5 fruit fly cellular contexts compared by ENCODE assay signal in genomic region chrX:7537829-7538228, dm6.
TF ChIP-seq lines count a peak whose summit lies in the region.

No protein-coding gene starts in this region.

- no peak for TF ChIP-seq CTCF in whole organism, embryonic (GFP tag; optimal IDR thresholded peaks at IDR 0.05; lab: Kevin White, UChicago)

TF ChIP-seq in whole organism, 6 proteins besides CTCF, POLR2A, EP300 and RAD21:
- TF ChIP-seq pan (optimal IDR thresholded peaks at IDR 0.05; lab: Kevin White, UChicago) (peak; percentile 13), EcR (GFP tag; optimal IDR thresholded peaks at IDR 0.05; lab: Kevin White, UChicago) (no peak), usp (GFP tag; optimal IDR thresholded peaks at IDR 0.05; lab: Kevin White, UChicago) (no peak), psq (optimal IDR thresholded peaks at IDR 0.05; lab: Kevin White, UChicago) (no peak), Dll (optimal IDR thresholded peaks at IDR 0.05; lab: Kevin White, UChicago) (no peak), CG8478 (optimal IDR thresholded peaks at IDR 0.05; lab: Kevin White, UChicago) (no peak)

TF ChIP-seq in whole organism, embryonic, 481 proteins besides CTCF, POLR2A, EP300 and RAD21:
- no peak for TF ChIP-seq CG17186 (GFP tag; optimal IDR thresholded peaks at IDR 0.05; lab: Kevin White, UChicago)
- TF ChIP-seq CG7556 (GFP tag; optimal IDR thresholded peaks at IDR 0.05; lab: Kevin White, UChicago) = no peak
- TF ChIP-seq nom (GFP tag; optimal IDR thresholded peaks at IDR 0.05; lab: Kevin White, UChicago) = peak; percentile 24
- no peak for TF ChIP-seq CG6689 (GFP tag; IDR thresholded peaks at IDR 0.05; lab: Robert Waterston, UW)
- no peak for TF ChIP-seq CHES-1-like (GFP tag; optimal IDR thresholded peaks at IDR 0.05; lab: Kevin White, UChicago)
- no peak for TF ChIP-seq MESR4 (GFP tag; optimal IDR thresholded peaks at IDR 0.05; lab: Kevin White, UChicago)
- no peak for TF ChIP-seq CG4404 (GFP tag; IDR thresholded peaks at IDR 0.05; lab: Robert Waterston, UW)
- TF ChIP-seq grn (GFP tag; optimal IDR thresholded peaks at IDR 0.05; lab: Kevin White, UChicago) = peak; percentile 72
- TF ChIP-seq CG12769 (tag; optimal IDR thresholded peaks at IDR 0.05; lab: Kevin White, UChicago) = no peak
- no peak for TF ChIP-seq seq (GFP tag; IDR thresholded peaks at IDR 0.05; lab: Robert Waterston, UW)
- TF ChIP-seq CG2712 (tag; optimal IDR thresholded peaks at IDR 0.05; lab: Kevin White, UChicago) = peak; percentile 19
- TF ChIP-seq prd (optimal IDR thresholded peaks at IDR 0.05; lab: Kevin White, UChicago) = no peak
- 0 out of 3 replicates have a peak, but pooled peaks have one; percentile 16 for TF ChIP-seq prd (GFP tag; IDR thresholded peaks at IDR 0.05; lab: Robert Waterston, UW)
- TF ChIP-seq Xbp1 (GFP tag; optimal IDR thresholded peaks at IDR 0.05; lab: Kevin White, UChicago) = no peak
- TF ChIP-seq CG9876 (GFP tag; optimal IDR thresholded peaks at IDR 0.05; lab: Kevin White, UChicago) = no peak
- no peak for TF ChIP-seq CG6654 (GFP tag; optimal IDR thresholded peaks at IDR 0.05; lab: Kevin White, UChicago)
- TF ChIP-seq CrebB (tag; optimal IDR thresholded peaks at IDR 0.05; lab: Kevin White, UChicago) = no peak
- peak; percentile 42 for TF ChIP-seq Abd-B (GFP tag; optimal IDR thresholded peaks at IDR 0.05; lab: Kevin White, UChicago)
- no peak for TF ChIP-seq CG18476 (GFP tag; optimal IDR thresholded peaks at IDR 0.05; lab: Kevin White, UChicago)
- no peak for TF ChIP-seq Dref (GFP tag; IDR thresholded peaks at IDR 0.05; lab: Robert Waterston, UW)
- TF ChIP-seq ara (GFP tag; IDR thresholded peaks at IDR 0.05; lab: Robert Waterston, UW) = 0 out of 2 replicates have a peak, but pooled peaks have one; percentile 23
- no peak for TF ChIP-seq CG6813 (GFP tag; optimal IDR thresholded peaks at IDR 0.05; lab: Kevin White, UChicago)
TF ChIP-seq in whole organism, embryonic: peak in this region for 6.

TF ChIP-seq in whole organism, prepupa, 60 proteins besides CTCF, POLR2A, EP300 and RAD21 (continues in another document):
- TF ChIP-seq fd59A (GFP tag; optimal IDR thresholded peaks at IDR 0.05; lab: Kevin White, UChicago) (peak; percentile 24), achi (GFP tag; optimal IDR thresholded peaks at IDR 0.05; lab: Kevin White, UChicago) (peak; percentile 26), dsx (GFP tag; optimal IDR thresholded peaks at IDR 0.05; lab: Kevin White, UChicago; ENCODE audit: poor library complexity, severe bottlenecking) (peak; percentile 52), acj6 (GFP tag; optimal IDR thresholded peaks at IDR 0.05; lab: Kevin White, UChicago) (peak; percentile 47), Eip78C (GFP tag; lab: Kevin White, UChicago) (peak; percentile 88), Smox (GFP tag; optimal IDR thresholded peaks at IDR 0.05; lab: Kevin White, UChicago) (peak; percentile 25), svp (GFP tag; lab: Kevin White, UChicago) (peak; percentile 79), CG16779 (tag; optimal IDR thresholded peaks at IDR 0.05; lab: Kevin White, UChicago) (no peak), CG3919 (GFP tag; optimal IDR thresholded peaks at IDR 0.05; lab: Kevin White, UChicago) (peak; percentile 66), OdsH (GFP tag; optimal IDR thresholded peaks at IDR 0.05; lab: Kevin White, UChicago) (peak; percentile 25), CG32006 (GFP tag; optimal IDR thresholded peaks at IDR 0.05; lab: Kevin White, UChicago) (no peak), Sox15 (GFP tag; optimal IDR thresholded peaks at IDR 0.05; lab: Kevin White, UChicago) (peak; percentile 26), Blimp-1 (GFP tag; optimal IDR thresholded peaks at IDR 0.05; lab: Kevin White, UChicago) (no peak), CG34406 (GFP tag; optimal IDR thresholded peaks at IDR 0.05; lab: Kevin White, UChicago) (peak; percentile 58), ss (GFP tag; optimal IDR thresholded peaks at IDR 0.05; lab: Kevin White, UChicago) (peak; percentile 32 to 64), eg (GFP tag; IDR thresholded peaks at IDR 0.05; lab: Robert Waterston, UW) (no peak), salr (GFP tag; optimal IDR thresholded peaks at IDR 0.05; lab: Kevin White, UChicago) (peak in 1 of 2 experiments; percentile 8), CG10669 (GFP tag; optimal IDR thresholded peaks at IDR 0.05; lab: Kevin White, UChicago) (peak; percentile 70), Sox102F (GFP tag; optimal IDR thresholded peaks at IDR 0.05; lab: Kevin White, UChicago) (peak; percentile 24), CG8119 (GFP tag; IDR thresholded peaks at IDR 0.05; lab: Robert Waterston, UW) (no peak), cyc (GFP tag; optimal IDR thresholded peaks at IDR 0.05; lab: Kevin White, UChicago) (peak; percentile 53), Hr4 (GFP tag; optimal IDR thresholded peaks at IDR 0.05; lab: Kevin White, UChicago) (no peak), dac (GFP tag; optimal IDR thresholded peaks at IDR 0.05; lab: Kevin White, UChicago) (no peak)

TF ChIP-seq in whole organism, pupa, 21 proteins besides CTCF, POLR2A, EP300 and RAD21:
- TF ChIP-seq CG15710 (tag; optimal IDR thresholded peaks at IDR 0.05; lab: Kevin White, UChicago) (peak; percentile 62), CG17806 (tag; optimal IDR thresholded peaks at IDR 0.05; lab: Kevin White, UChicago) (peak; percentile 60), Pif1B (GFP tag; optimal IDR thresholded peaks at IDR 0.05; lab: Kevin White, UChicago) (peak; percentile 62), CG13204 (GFP tag; optimal IDR thresholded peaks at IDR 0.05; lab: Kevin White, UChicago) (no peak), CG8159 (tag; optimal IDR thresholded peaks at IDR 0.05; lab: Kevin White, UChicago) (peak; percentile 75), CG9948 (tag; optimal IDR thresholded peaks at IDR 0.05; lab: Kevin White, UChicago) (peak; percentile 18), Ets98B (GFP tag; IDR thresholded peaks at IDR 0.05; lab: Robert Waterston, UW) (no peak), Pif1A (GFP tag; optimal IDR thresholded peaks at IDR 0.05; lab: Kevin White, UChicago) (peak; percentile 32), CG34367 (tag; optimal IDR thresholded peaks at IDR 0.05; lab: Kevin White, UChicago) (peak; percentile 44), CG14655 (GFP tag; optimal IDR thresholded peaks at IDR 0.05; lab: Kevin White, UChicago) (no peak)
TF ChIP-seq in whole organism, pupa: peak in this region for 7.

TF ChIP-seq in whole organism, wandering third instar larva, 38 proteins besides CTCF, POLR2A, EP300 and RAD21:
- TF ChIP-seq HLH106 (tag; optimal IDR thresholded peaks at IDR 0.05; lab: Kevin White, UChicago) (peak; percentile 47), GATAd (GFP tag; optimal IDR thresholded peaks at IDR 0.05; lab: Kevin White, UChicago) (no peak), Hnf4 (GFP tag; optimal IDR thresholded peaks at IDR 0.05; lab: Kevin White, UChicago) (no peak), dmrt93B (GFP tag; optimal IDR thresholded peaks at IDR 0.05; lab: Kevin White, UChicago) (peak; percentile 16), h (GFP tag; optimal IDR thresholded peaks at IDR 0.05; lab: Kevin White, UChicago) (peak; percentile 48), fru (GFP tag; optimal IDR thresholded peaks at IDR 0.05; lab: Kevin White, UChicago) (peak; percentile 5), ey (GFP tag; optimal IDR thresholded peaks at IDR 0.05; lab: Kevin White, UChicago) (peak; percentile 6), foxo (GFP tag; optimal IDR thresholded peaks at IDR 0.05; lab: Kevin White, UChicago) (peak in 1 of 2 experiments; percentile 39), woc (GFP tag; optimal IDR thresholded peaks at IDR 0.05; lab: Kevin White, UChicago) (peak; percentile 36), OdsH (GFP tag; optimal IDR thresholded peaks at IDR 0.05; lab: Kevin White, UChicago) (peak; percentile 14), Vsx2 (GFP tag; optimal IDR thresholded peaks at IDR 0.05; lab: Kevin White, UChicago; ENCODE audit: partially characterized antibody) (no peak)
